Fruit fly (Drosophila melanogaster): ENCODE results near the gene CG44325.
A peak's percentile ranks its signal among the peaks of the same experiment; 100 is the strongest.

The CG44325 gene

dm6 chrX:9075641-9076324 lies 2.5 kb downstream of the CG44325 start (continued):
- no peak for TF ChIP-seq CG16779 (GFP tag; IDR thresholded peaks at IDR 0.05)
- TF ChIP-seq CG3726 (GFP tag; IDR thresholded peaks at IDR 0.05), result no peak
- TF ChIP-seq CG2120 (GFP tag; optimal IDR thresholded peaks at IDR 0.05), result no peak
- no peak for TF ChIP-seq esg (GFP tag; conservative IDR thresholded peaks at IDR 0.05)
- peak; percentile 30 for TF ChIP-seq CG17385 (GFP tag; optimal IDR thresholded peaks at IDR 0.05)
- TF ChIP-seq stc (GFP tag; IDR thresholded peaks at IDR 0.05), result no peak
- TF ChIP-seq scrt (GFP tag; optimal IDR thresholded peaks at IDR 0.05), result no peak
- TF ChIP-seq zf30C (GFP tag; optimal IDR thresholded peaks at IDR 0.05), result no peak
- no peak for TF ChIP-seq trh (GFP tag; optimal IDR thresholded peaks at IDR 0.05)
- TF ChIP-seq CG1233 (GFP tag; optimal IDR thresholded peaks at IDR 0.05), result no peak
- no peak for TF ChIP-seq exex (tag; optimal IDR thresholded peaks at IDR 0.05)
- TF ChIP-seq bcd (GFP tag; optimal IDR thresholded peaks at IDR 0.05), result no peak
- TF ChIP-seq CG1024 (GFP tag; IDR thresholded peaks at IDR 0.05), result no peak
- TF ChIP-seq cg (GFP tag; optimal IDR thresholded peaks at IDR 0.05), result no peak
- no peak for TF ChIP-seq CG9727 (GFP tag; optimal IDR thresholded peaks at IDR 0.05)
- no peak for TF ChIP-seq Adf1 (GFP tag; IDR thresholded peaks at IDR 0.05)
- no peak for TF ChIP-seq CG1603 (tag; optimal IDR thresholded peaks at IDR 0.05)
- peak; percentile 5 for TF ChIP-seq CG15269 (tag; optimal IDR thresholded peaks at IDR 0.05)
- TF ChIP-seq CG12942 (GFP tag; optimal IDR thresholded peaks at IDR 0.05), result no peak
- peak; percentile 26 for TF ChIP-seq CG7839 (tag; optimal IDR thresholded peaks at IDR 0.05)
- no peak for TF ChIP-seq CG8281 (tag; optimal IDR thresholded peaks at IDR 0.05)

- no peak for TF ChIP-seq CG8290 (GFP tag; optimal IDR thresholded peaks at IDR 0.05)
- TF ChIP-seq CG8290 (tag; optimal IDR thresholded peaks at IDR 0.05), result peak in 1 of 2 experiments; percentile 14
- TF ChIP-seq CG17328 (GFP tag; IDR thresholded peaks at IDR 0.05), result no peak
- no peak for TF ChIP-seq Hey (tag; optimal IDR thresholded peaks at IDR 0.05)
- TF ChIP-seq Ets65A (GFP tag), result peak; percentile 27
- TF ChIP-seq CG10147 (GFP tag; optimal IDR thresholded peaks at IDR 0.05), result no peak
- no peak for TF ChIP-seq CTCF (GFP tag; optimal IDR thresholded peaks at IDR 0.05)
- TF ChIP-seq luna (GFP tag; optimal IDR thresholded peaks at IDR 0.05), result no peak
- no peak for TF ChIP-seq CG1602 (GFP tag; optimal IDR thresholded peaks at IDR 0.05)
- no peak for TF ChIP-seq CG10565 (GFP tag; optimal IDR thresholded peaks at IDR 0.05)
- peak; percentile 21 for TF ChIP-seq Hmr (GFP tag; optimal IDR thresholded peaks at IDR 0.05)
- TF ChIP-seq pan (optimal IDR thresholded peaks at IDR 0.05), result no peak
- TF ChIP-seq pan (GFP tag; optimal IDR thresholded peaks at IDR 0.05 in 1 of 2, IDR thresholded peaks at IDR 0.05 in 1 of 2), result no peak
- TF ChIP-seq CG8281 (tag; optimal IDR thresholded peaks at IDR 0.05), result peak; percentile 84
- TF ChIP-seq lab (GFP tag; optimal IDR thresholded peaks at IDR 0.05), result peak; percentile 39
- TF ChIP-seq cg (GFP tag; optimal IDR thresholded peaks at IDR 0.05), result no peak
- TF ChIP-seq grau (tag; optimal IDR thresholded peaks at IDR 0.05), result peak; percentile 55
- TF ChIP-seq ac (GFP tag; optimal IDR thresholded peaks at IDR 0.05), result no peak
- TF ChIP-seq mirr (GFP tag; optimal IDR thresholded peaks at IDR 0.05), result peak; percentile 14
- TF ChIP-seq row (GFP tag; IDR thresholded peaks at IDR 0.05), result 0 out of 3 replicates have a peak, but pooled peaks have one; percentile 15
- TF ChIP-seq scrt (GFP tag; optimal IDR thresholded peaks at IDR 0.05), result no peak
- TF ChIP-seq Med (GFP tag), result peak; percentile 37
These were observed 4.3 kb downstream of the CG44325 start for dm6 chrX:9074040-9074439.

dm6 chrX:9071308-9071707 lies 7.0 kb downstream of the CG44325 start, which contains the start of gene CG10970:
Gene CG10970 (minus strand): TSS chrX:9071408.
- TF ChIP-seq klu (GFP tag; IDR thresholded peaks at IDR 0.05) (no peak), E2f1 (GFP tag; IDR thresholded peaks at IDR 0.05) (no peak), so (GFP tag; IDR thresholded peaks at IDR 0.05) (no peak), Mrtf (GFP tag; IDR thresholded peaks at IDR 0.05) (no peak), chm (GFP tag; IDR thresholded peaks at IDR 0.05) (no peak), Oaz (GFP tag; IDR thresholded peaks at IDR 0.05) (no peak), slp2 (GFP tag; optimal IDR thresholded peaks at IDR 0.05) (no peak), unc-4 (GFP tag; IDR thresholded peaks at IDR 0.05; ENCODE audit: partially characterized antibody) (no peak), CG5180 (GFP tag; optimal IDR thresholded peaks at IDR 0.05) (no peak), twi (tag; optimal IDR thresholded peaks at IDR 0.05) (no peak), Awh (GFP tag; IDR thresholded peaks at IDR 0.05) (no peak), CG17359 (tag; optimal IDR thresholded peaks at IDR 0.05) (no peak)

Data from whole organism, embryonic.